Worm (Caenorhabditis elegans): ENCODE results near the gene Y32F6B.1.

The Y32F6B.1 gene

ce11 chrV:10525902-10526301 is 41.4 kb upstream of the Y32F6B.1 start, which contains the start of the genes C35A5.8 and hda-11 (continued):
- TF ChIP-seq lag-1 (GFP tag; IDR thresholded peaks at IDR 0.05) = no peak
- no peak for TF ChIP-seq aptf-3 (GFP tag; IDR thresholded peaks at IDR 0.05)
- TF ChIP-seq Y53G8AR.9 (GFP tag; conservative IDR thresholded peaks at IDR 0.05) = 0 out of 2 replicates have a peak, but pooled peaks have one; percentile 14
- no peak for TF ChIP-seq F10E7.11 (tag; optimal IDR thresholded peaks at IDR 0.05)
- TF ChIP-seq C17E4.6 (GFP tag; IDR thresholded peaks at IDR 0.05) = no peak
- TF ChIP-seq ceh-79 (tag; optimal IDR thresholded peaks at IDR 0.05) = peak; percentile 60
- TF ChIP-seq T26A5.8 (tag; optimal IDR thresholded peaks at IDR 0.05) = no peak
- peak; percentile 57 for TF ChIP-seq lin-40 (tag; optimal IDR thresholded peaks at IDR 0.05)
- no peak for TF ChIP-seq egrh-3 (GFP tag; IDR thresholded peaks at IDR 0.05)
- no peak for TF ChIP-seq egl-18 (GFP tag; IDR thresholded peaks at IDR 0.05)
- TF ChIP-seq Y56A3A.18 (GFP tag; IDR thresholded peaks at IDR 0.05) = no peak
- TF ChIP-seq F57A8.1 (GFP tag; optimal IDR thresholded peaks at IDR 0.05) = no peak
- no peak for TF ChIP-seq B0019.2 (GFP tag; conservative IDR thresholded peaks at IDR 0.05)
- TF ChIP-seq ztf-18 (tag; optimal IDR thresholded peaks at IDR 0.05) = peak; percentile 59
- TF ChIP-seq tlf-1 (GFP tag; optimal IDR thresholded peaks at IDR 0.05) = peak; percentile 10
- TF ChIP-seq madf-6 (GFP tag; IDR thresholded peaks at IDR 0.05) = peak; percentile 67
- no peak for TF ChIP-seq die-1 (tag; optimal IDR thresholded peaks at IDR 0.05)
- TF ChIP-seq hrde-1 (tag; optimal IDR thresholded peaks at IDR 0.05; ENCODE audit: borderline replicate concordance) = no peak
- no peak for TF ChIP-seq ets-4 (GFP tag; optimal IDR thresholded peaks at IDR 0.05)
- TF ChIP-seq K11D2.4 (GFP tag; IDR thresholded peaks at IDR 0.05) = peak; percentile 73
- TF ChIP-seq madf-3 (GFP tag; IDR thresholded peaks at IDR 0.05) = peak; percentile 76; the same call in 1 of the 2 replicates
- TF ChIP-seq sptf-2 (GFP tag; optimal IDR thresholded peaks at IDR 0.05) = no peak
- no peak for TF ChIP-seq cebp-2 (GFP tag; IDR thresholded peaks at IDR 0.05)
- TF ChIP-seq F33H1.4 (GFP tag; IDR thresholded peaks at IDR 0.05) = peak; percentile 37; the same call in 1 of the 2 replicates
- no peak for TF ChIP-seq Y53F4B.3 (GFP tag; IDR thresholded peaks at IDR 0.05)
- no peak for TF ChIP-seq akir-1 (GFP tag; optimal IDR thresholded peaks at IDR 0.05)
- TF ChIP-seq dpl-1 (GFP tag; optimal IDR thresholded peaks at IDR 0.05) = no peak
- no peak for TF ChIP-seq attf-3 (GFP tag; conservative IDR thresholded peaks at IDR 0.05)

ce11 chrV:10516702-10517101 is 32.2 kb upstream of the Y32F6B.1 start:
- TF ChIP-seq ZK185.1 (tag; optimal IDR thresholded peaks at IDR 0.05; ENCODE audit: poor library complexity, severe bottlenecking) (no peak), akir-1 (GFP tag; optimal IDR thresholded peaks at IDR 0.05) (no peak), tlf-1 (GFP tag; optimal IDR thresholded peaks at IDR 0.05) (no peak), ztf-22 (GFP tag; optimal IDR thresholded peaks at IDR 0.05) (no peak), die-1 (tag; optimal IDR thresholded peaks at IDR 0.05) (no peak), snpc-4 (GFP tag; optimal IDR thresholded peaks at IDR 0.05) (no peak), snpc-4 (tag; optimal IDR thresholded peaks at IDR 0.05) (no peak), ztf-6 (GFP tag; IDR thresholded peaks at IDR 0.05) (no peak), F39B2.1 (GFP tag; IDR thresholded peaks at IDR 0.05) (no peak), F37B4.10 (GFP tag; IDR thresholded peaks at IDR 0.05) (no peak), nhr-80 (tag; optimal IDR thresholded peaks at IDR 0.05) (no peak), F10E7.11 (tag; optimal IDR thresholded peaks at IDR 0.05) (no peak), K11D2.4 (GFP tag; IDR thresholded peaks at IDR 0.05) (no peak), lag-1 (GFP tag; IDR thresholded peaks at IDR 0.05) (no peak), ets-4 (GFP tag; optimal IDR thresholded peaks at IDR 0.05) (no peak), Y95B8A.8 (GFP tag; IDR thresholded peaks at IDR 0.05) (no peak), lsl-1 (GFP tag; optimal IDR thresholded peaks at IDR 0.05) (no peak), sdz-38 (tag; optimal IDR thresholded peaks at IDR 0.05) (no peak), rpc-1 (optimal IDR thresholded peaks at IDR 0.05) (no peak), rpc-1 (tag; optimal IDR thresholded peaks at IDR 0.05) (no peak), zfh-2 (GFP tag; conservative IDR thresholded peaks at IDR 0.05) (no peak)

Data from whole organism, young adult.